ENCODE assay signal across 2 fruit fly cellular contexts in genomic region chr3R:29083459-29084457, dm6.
TF ChIP-seq lines count a peak whose summit lies in the region.

No protein-coding gene starts in this region.

TF ChIP-seq in whole organism, embryonic, 481 proteins besides CTCF, POLR2A, EP300 and RAD21 (continued from another document and continues in another):
- TF ChIP-seq hkb (optimal IDR thresholded peaks at IDR 0.05; lab: Kevin White, UChicago) (no peak), hkb (GFP tag; IDR thresholded peaks at IDR 0.05; lab: Robert Waterston, UW) (0 out of 2 replicates have a peak, but pooled peaks have one; percentile 17), CG3407 (GFP tag; optimal IDR thresholded peaks at IDR 0.05; lab: Kevin White, UChicago) (peak; percentile 57), Pdp1 (GFP tag; optimal IDR thresholded peaks at IDR 0.05; lab: Kevin White, UChicago) (peak in 1 of 2 experiments; percentile 89), dati (GFP tag; IDR thresholded peaks at IDR 0.05; lab: Robert Waterston, UW) (no peak), crol (GFP tag; IDR thresholded peaks at IDR 0.05; lab: Robert Waterston, UW) (peak; percentile 29; the same call in 1 of the 2 replicates), CG13894 (tag; optimal IDR thresholded peaks at IDR 0.05; lab: Kevin White, UChicago) (no peak), CG1832 (GFP tag; optimal IDR thresholded peaks at IDR 0.05; lab: Kevin White, UChicago) (peak; percentile 44), CG15696 (tag; optimal IDR thresholded peaks at IDR 0.05; lab: Kevin White, UChicago) (peak; percentile 6), Hmr (GFP tag; optimal IDR thresholded peaks at IDR 0.05; lab: Kevin White, UChicago) (no peak), bab2 (GFP tag; optimal IDR thresholded peaks at IDR 0.05; lab: Kevin White, UChicago) (peak; percentile 46), ttk (GFP tag; IDR thresholded peaks at IDR 0.05; lab: Robert Waterston, UW) (no peak), CG10321 (GFP tag; IDR thresholded peaks at IDR 0.05; lab: Robert Waterston, UW) (peak; percentile 48; the same call in 1 of the 2 replicates), CG8765 (GFP tag; IDR thresholded peaks at IDR 0.05; lab: Robert Waterston, UW) (no peak), Sry-δ (GFP tag; optimal IDR thresholded peaks at IDR 0.05; lab: Kevin White, UChicago) (no peak), ewg (GFP tag; optimal IDR thresholded peaks at IDR 0.05; lab: Kevin White, UChicago) (no peak), CG12219 (GFP tag; optimal IDR thresholded peaks at IDR 0.05; lab: Kevin White, UChicago) (peak; percentile 36), CG15601 (tag; optimal IDR thresholded peaks at IDR 0.05; lab: Kevin White, UChicago) (peak; percentile 38), eve (GFP tag; optimal IDR thresholded peaks at IDR 0.05; lab: Kevin White, UChicago) (no peak), CG1529 (GFP tag; optimal IDR thresholded peaks at IDR 0.05; lab: Kevin White, UChicago) (peak; percentile 47), Awh (GFP tag; IDR thresholded peaks at IDR 0.05; lab: Robert Waterston, UW) (peak; percentile 59; the same call in 1 of the 2 replicates), CG4707 (GFP tag; optimal IDR thresholded peaks at IDR 0.05; lab: Kevin White, UChicago) (peak; percentile 54), Hr78 (GFP tag; optimal IDR thresholded peaks at IDR 0.05; lab: Kevin White, UChicago) (peak in 1 of 2 experiments; percentile 22), CG7745 (tag; optimal IDR thresholded peaks at IDR 0.05; lab: Kevin White, UChicago) (peak; percentile 86), fd64A (GFP tag; optimal IDR thresholded peaks at IDR 0.05; lab: Kevin White, UChicago) (peak; percentile 48), pros (GFP tag; optimal IDR thresholded peaks at IDR 0.05; lab: Kevin White, UChicago) (peak; percentile 5), CG17912 (GFP tag; optimal IDR thresholded peaks at IDR 0.05; lab: Kevin White, UChicago) (peak; percentile 27), dmrt11E (tag; optimal IDR thresholded peaks at IDR 0.05; lab: Kevin White, UChicago) (peak; percentile 31), chm (GFP tag; IDR thresholded peaks at IDR 0.05; lab: Robert Waterston, UW) (no peak), hb (GFP tag; IDR thresholded peaks at IDR 0.05; lab: Robert Waterston, UW; ENCODE audit: partially characterized antibody) (no peak), ci (GFP tag; IDR thresholded peaks at IDR 0.05; lab: Robert Waterston, UW) (peak; percentile 50; the same call in 2 of the 3 replicates), stwl (tag; optimal IDR thresholded peaks at IDR 0.05; lab: Kevin White, UChicago) (peak; percentile 25), gsb (GFP tag; IDR thresholded peaks at IDR 0.05; lab: Robert Waterston, UW) (no peak), ac (GFP tag; optimal IDR thresholded peaks at IDR 0.05; lab: Kevin White, UChicago) (peak; percentile 63), org-1 (GFP tag; optimal IDR thresholded peaks at IDR 0.05; lab: Kevin White, UChicago) (peak; percentile 13), row (GFP tag; IDR thresholded peaks at IDR 0.05; lab: Robert Waterston, UW) (0 out of 3 replicates have a peak, but pooled peaks have one; percentile 8), CG7987 (GFP tag; optimal IDR thresholded peaks at IDR 0.05; lab: Kevin White, UChicago) (peak; percentile 48), CG12299 (tag; optimal IDR thresholded peaks at IDR 0.05; lab: Kevin White, UChicago) (no peak), repo (GFP tag; optimal IDR thresholded peaks at IDR 0.05; lab: Kevin White, UChicago) (no peak), CG12071 (GFP tag; optimal IDR thresholded peaks at IDR 0.05; lab: Kevin White, UChicago) (peak; percentile 45), CG6254 (GFP tag; optimal IDR thresholded peaks at IDR 0.05; lab: Kevin White, UChicago) (peak; percentile 42), CG31365 (tag; optimal IDR thresholded peaks at IDR 0.05; lab: Kevin White, UChicago) (peak; percentile 1), gce (GFP tag; IDR thresholded peaks at IDR 0.05; lab: Robert Waterston, UW) (0 out of 3 replicates have a peak, but pooled peaks have one; percentile 40), CG17385 (GFP tag; optimal IDR thresholded peaks at IDR 0.05; lab: Kevin White, UChicago) (peak; percentile 29), CG2199 (GFP tag; IDR thresholded peaks at IDR 0.05; lab: Robert Waterston, UW) (peak; percentile 81), CG2678 (tag; optimal IDR thresholded peaks at IDR 0.05; lab: Kevin White, UChicago) (peak; percentile 34), CoRest (tag; optimal IDR thresholded peaks at IDR 0.05; lab: Kevin White, UChicago) (no peak), gcm (GFP tag; optimal IDR thresholded peaks at IDR 0.05; lab: Kevin White, UChicago) (peak; percentile 41), Camta (GFP tag; optimal IDR thresholded peaks at IDR 0.05; lab: Kevin White, UChicago) (peak; percentile 1), Deaf1 (tag; optimal IDR thresholded peaks at IDR 0.05; lab: Kevin White, UChicago) (peak; percentile 63), wek (GFP tag; optimal IDR thresholded peaks at IDR 0.05; lab: Kevin White, UChicago) (peak; percentile 55), CG15073 (GFP tag; optimal IDR thresholded peaks at IDR 0.05; lab: Kevin White, UChicago) (no peak), CG3281 (GFP tag; optimal IDR thresholded peaks at IDR 0.05; lab: Kevin White, UChicago) (no peak), CG17359 (tag; optimal IDR thresholded peaks at IDR 0.05; lab: Kevin White, UChicago) (peak; percentile 19), grn (GFP tag; optimal IDR thresholded peaks at IDR 0.05; lab: Kevin White, UChicago) (peak; percentile 52), Blimp-1 (GFP tag; optimal IDR thresholded peaks at IDR 0.05; lab: Kevin White, UChicago) (peak; percentile 34), NfI (GFP tag; optimal IDR thresholded peaks at IDR 0.05; lab: Kevin White, UChicago) (no peak), H15 (GFP tag; IDR thresholded peaks at IDR 0.05; lab: Robert Waterston, UW) (no peak), CG42726 (GFP tag; IDR thresholded peaks at IDR 0.05; lab: Robert Waterston, UW; ENCODE audit: partially characterized antibody) (no peak), sc (optimal IDR thresholded peaks at IDR 0.05; lab: Kevin White, UChicago) (no peak), sc (GFP tag; optimal IDR thresholded peaks at IDR 0.05; lab: Kevin White, UChicago) (peak; percentile 6), CG6813 (GFP tag; optimal IDR thresholded peaks at IDR 0.05; lab: Kevin White, UChicago) (peak; percentile 44), HHEX (GFP tag; optimal IDR thresholded peaks at IDR 0.05; lab: Kevin White, UChicago) (peak; percentile 14), CG1603 (tag; optimal IDR thresholded peaks at IDR 0.05; lab: Kevin White, UChicago) (peak; percentile 30), cg (GFP tag; optimal IDR thresholded peaks at IDR 0.05; lab: Kevin White, UChicago) (peak; percentile 81)

TF ChIP-seq in whole organism, prepupa, 60 proteins besides CTCF, POLR2A, EP300 and RAD21 (continued from another document):
- TF ChIP-seq CG8632 (GFP tag; optimal IDR thresholded peaks at IDR 0.05; lab: Kevin White, UChicago) (peak; percentile 33), eg (GFP tag; IDR thresholded peaks at IDR 0.05; lab: Robert Waterston, UW) (peak; percentile 45; the same call in 1 of the 3 replicates), Sox102F (GFP tag; optimal IDR thresholded peaks at IDR 0.05; lab: Kevin White, UChicago) (peak; percentile 8), Ets96B (tag; optimal IDR thresholded peaks at IDR 0.05; lab: Kevin White, UChicago) (peak; percentile 51), topi (GFP tag; optimal IDR thresholded peaks at IDR 0.05; lab: Kevin White, UChicago) (peak; percentile 52), CG6792 (GFP tag; optimal IDR thresholded peaks at IDR 0.05; lab: Kevin White, UChicago) (no peak), Sox14 (GFP tag; optimal IDR thresholded peaks at IDR 0.05; lab: Kevin White, UChicago) (peak; percentile 37), salr (GFP tag; optimal IDR thresholded peaks at IDR 0.05; lab: Kevin White, UChicago) (peak in 1 of 2 experiments; percentile 26), CG6276 (GFP tag; optimal IDR thresholded peaks at IDR 0.05; lab: Kevin White, UChicago) (no peak), Eip75B (GFP tag; optimal IDR thresholded peaks at IDR 0.05; lab: Kevin White, UChicago) (peak; percentile 3), CG1621 (tag; optimal IDR thresholded peaks at IDR 0.05; lab: Kevin White, UChicago) (no peak), cyc (GFP tag; optimal IDR thresholded peaks at IDR 0.05; lab: Kevin White, UChicago) (peak; percentile 12), CG8319 (GFP tag; optimal IDR thresholded peaks at IDR 0.05; lab: Kevin White, UChicago) (peak; percentile 33), CG10631 (GFP tag; optimal IDR thresholded peaks at IDR 0.05; lab: Kevin White, UChicago) (peak; percentile 34), Gug (GFP tag; IDR thresholded peaks at IDR 0.05; lab: Robert Waterston, UW) (no peak), Blimp-1 (GFP tag; optimal IDR thresholded peaks at IDR 0.05; lab: Kevin White, UChicago) (no peak), Hr38 (GFP tag; optimal IDR thresholded peaks at IDR 0.05; lab: Kevin White, UChicago) (no peak), Smox (GFP tag; optimal IDR thresholded peaks at IDR 0.05; lab: Kevin White, UChicago) (peak; percentile 50), fd85E (GFP tag; optimal IDR thresholded peaks at IDR 0.05; lab: Kevin White, UChicago) (no peak), fkh (GFP tag; optimal IDR thresholded peaks at IDR 0.05; lab: Kevin White, UChicago) (peak; percentile 88), CG10669 (GFP tag; optimal IDR thresholded peaks at IDR 0.05; lab: Kevin White, UChicago) (peak; percentile 47), vri (GFP tag; optimal IDR thresholded peaks at IDR 0.05; lab: Kevin White, UChicago) (peak; percentile 4), CG7368 (GFP tag; optimal IDR thresholded peaks at IDR 0.05; lab: Kevin White, UChicago) (peak; percentile 13), CG3032 (tag; optimal IDR thresholded peaks at IDR 0.05; lab: Kevin White, UChicago) (peak; percentile 33), Sox15 (GFP tag; optimal IDR thresholded peaks at IDR 0.05; lab: Kevin White, UChicago) (no peak), CG34406 (GFP tag; optimal IDR thresholded peaks at IDR 0.05; lab: Kevin White, UChicago) (no peak), ss (GFP tag; optimal IDR thresholded peaks at IDR 0.05; lab: Kevin White, UChicago) (peak in 1 of 2 experiments; percentile 7), CG31627 (GFP tag; optimal IDR thresholded peaks at IDR 0.05; lab: Kevin White, UChicago) (peak; percentile 34), acj6 (GFP tag; optimal IDR thresholded peaks at IDR 0.05; lab: Kevin White, UChicago) (peak; percentile 46), dac (GFP tag; optimal IDR thresholded peaks at IDR 0.05; lab: Kevin White, UChicago) (no peak), spab (GFP tag; optimal IDR thresholded peaks at IDR 0.05; lab: Kevin White, UChicago) (peak; percentile 31), Eip78C (GFP tag; lab: Kevin White, UChicago) (peak; percentile 70), svp (GFP tag; lab: Kevin White, UChicago) (peak; percentile 89), CG11902 (GFP tag; optimal IDR thresholded peaks at IDR 0.05; lab: Kevin White, UChicago) (no peak), CG6808 (GFP tag; optimal IDR thresholded peaks at IDR 0.05; lab: Kevin White, UChicago) (peak; percentile 33), CG4318 (GFP tag; optimal IDR thresholded peaks at IDR 0.05; lab: Kevin White, UChicago) (no peak), Hr39 (GFP tag; optimal IDR thresholded peaks at IDR 0.05; lab: Kevin White, UChicago) (peak; percentile 58), CG8119 (GFP tag; IDR thresholded peaks at IDR 0.05; lab: Robert Waterston, UW) (no peak), esn (GFP tag; optimal IDR thresholded peaks at IDR 0.05; lab: Kevin White, UChicago) (peak; percentile 55)
